Worm (Caenorhabditis elegans) whole organism, young adult: Measurements from ENCODE around the gene srh-25.

Experiments used
- ama-1 ChIP-seq, 3 experiments: fragments of 150-350 bp in 1 of 3; sonication (generic microtip) in 2 of 3; optimal IDR thresholded peaks; 2 replicates each; lab custom pipeline; 2014 to 2018; ENCODE audit warnings: missing biosample characterization in 2 of 3, missing genetic modification characterization in 2 of 3, missing genetic modification reagents in 2 of 3
- fkh-3 ChIP-seq: sonication (generic microtip); optimal IDR thresholded peaks from 2 replicates; lab custom pipeline; 2016; ENCODE audit warnings: mild to moderate bottlenecking, missing genetic modification characterization, missing compliant biosample characterization

DNA sequence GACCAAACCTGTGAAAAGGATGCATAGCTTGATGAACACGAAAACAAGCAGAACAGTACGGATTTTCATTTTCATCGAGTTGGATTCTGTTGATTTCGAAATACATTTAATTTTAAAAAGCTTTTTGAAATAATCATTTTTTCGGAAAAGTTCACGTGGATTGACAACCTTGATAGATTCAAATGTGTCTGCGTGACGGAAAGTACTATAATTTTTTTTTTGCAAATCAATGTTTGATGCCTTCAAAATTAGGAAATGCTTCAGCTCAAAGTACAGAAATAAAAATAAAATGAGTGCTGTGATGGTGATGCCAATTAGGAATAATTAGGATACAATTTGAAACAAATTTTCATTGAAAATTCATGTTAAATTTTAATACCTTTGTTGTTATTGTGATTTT is 12.8 kb downstream of the srh-25 start, which contains the start of gene C54D10.4:
- TF ChIP-seq fkh-3 (tag; lab: Kevin White, UChicago) (no peak), ama-1 (optimal IDR thresholded peaks at IDR 0.05; lab: Kevin White, UChicago) (no peak), ama-1 (GFP tag; optimal IDR thresholded peaks at IDR 0.05; lab: Kevin White, UChicago) (no peak)
